Worm (Caenorhabditis elegans) whole organism, L4 larva: ENCODE measurements around the gene R160.13.

Experiments used
- aly-2 ChIP-seq: sonication (generic microtip); optimal IDR thresholded peaks from 2 replicates; lab custom pipeline; 2018; ENCODE audit warnings: missing biosample characterization, missing genetic modification characterization
- ceh-28 ChIP-seq: fragments of 150-350 bp; optimal IDR thresholded peaks from 2 replicates; lab custom pipeline; 2014; ENCODE audit warnings: missing biosample characterization, missing genetic modification reagents, missing genetic modification characterization
- fkh-10 ChIP-seq: fragments of 150-350 bp; optimal IDR thresholded peaks from 2 replicates; lab custom pipeline; 2014; ENCODE audit warnings: missing biosample characterization, missing genetic modification reagents, missing genetic modification characterization
- fos-1 ChIP-seq: fragments of 150-350 bp; optimal IDR thresholded peaks from 2 replicates; lab custom pipeline; 2014; ENCODE audit warnings: missing biosample characterization, missing genetic modification characterization
- hlh-30 ChIP-seq: sonication (generic microtip); optimal IDR thresholded peaks from 2 replicates; lab custom pipeline; 2017; ENCODE audit warnings: antibody characterized with exemption, mild to moderate bottlenecking, missing genetic modification characterization, missing compliant biosample characterization; ENCODE audit not compliant: insufficient read depth
- jun-1 ChIP-seq: fragments of 150-350 bp; optimal IDR thresholded peaks from 2 replicates; lab custom pipeline; 2014; ENCODE audit warnings: missing biosample characterization, missing genetic modification reagents, missing genetic modification characterization
- lin-15B ChIP-seq: fragments of 150-350 bp; sonication (generic microtip); optimal IDR thresholded peaks from 3 replicates; lab custom pipeline; 2014; ENCODE audit warnings: missing biosample characterization, missing genetic modification characterization
- lsy-2 ChIP-seq, 2 experiments: fragments of 150-350 bp in 1 of 2; sonication (generic microtip) in 1 of 2; optimal IDR thresholded peaks; 2 replicates each; lab custom pipeline; 2014 to 2017; ENCODE audit warnings: missing biosample characterization in 2 of 2, missing genetic modification characterization in 2 of 2
- mdt-29 ChIP-seq: fragments of 200-800 bp; sonication (Bioruptor generic); IDR thresholded peaks from 2 replicates; pipeline ENCODE4 v1.3.6; 2022; ENCODE audit warnings: missing genetic modification reagents, missing genetic modification characterization, missing compliant biosample characterization
- nhr-237 ChIP-seq: sonication (generic microtip); optimal IDR thresholded peaks from 2 replicates; lab custom pipeline; 2017; ENCODE audit warnings: missing biosample characterization, missing genetic modification characterization
- nhr-77 ChIP-seq: fragments of 150-350 bp; optimal IDR thresholded peaks from 2 replicates; lab custom pipeline; 2014; ENCODE audit warnings: missing biosample characterization, missing genetic modification characterization
- pqm-1 ChIP-seq: sonication (generic microtip); optimal IDR thresholded peaks from 2 replicates; lab custom pipeline; 2017; ENCODE audit warnings: missing biosample characterization, missing genetic modification characterization
- snpc-4 ChIP-seq: fragments of 150-350 bp; optimal IDR thresholded peaks from 2 replicates; lab custom pipeline; 2014; ENCODE audit warnings: missing biosample characterization, missing genetic modification characterization
- unc-62 ChIP-seq, 3 experiments: fragments of 150-350 bp in 1 of 3; sonication (generic microtip); optimal IDR thresholded peaks in 2 of 3; peaks in 1 of 3; 1 replicate in 1 of 3; 2 replicates in 2 of 3; lab custom pipeline; 2014 to 2017; ENCODE audit warnings: missing biosample characterization in 3 of 3, missing genetic modification characterization in 3 of 3, missing genetic modification reagents in 3 of 3, missing genotype in 1 of 3

DNA sequence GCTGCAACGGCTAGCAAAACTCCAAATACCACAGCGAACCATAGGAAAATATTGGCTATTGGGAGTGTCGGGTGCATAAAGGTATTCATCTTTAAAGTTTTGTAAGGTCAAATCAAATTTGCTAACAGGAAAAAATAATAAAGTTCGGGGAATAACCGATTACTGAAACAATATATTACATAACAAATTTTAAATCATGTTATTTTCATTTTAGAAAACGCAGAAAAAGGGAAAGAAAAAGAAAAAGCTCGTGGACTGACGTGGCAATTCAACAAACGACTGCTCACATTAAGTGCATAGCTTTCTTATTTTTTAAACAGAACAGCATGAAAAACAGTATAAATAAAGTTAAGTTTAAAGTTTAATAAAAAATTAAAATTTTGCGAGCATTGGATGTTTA lies 1.8 kb upstream of the R160.13 start, which contains the start of gene R160.6:
- TF ChIP-seq mdt-29 (GFP tag; lab: Robert Waterston, UW) (no peak), pqm-1 (tag; lab: Kevin White, UChicago) (no peak), aly-2 (tag; lab: Kevin White, UChicago) (no peak), snpc-4 (tag; lab: Kevin White, UChicago) (no peak), jun-1 (tag; lab: Kevin White, UChicago) (no peak), lin-15B (no peak), ceh-28 (no peak), lsy-2 (tag; optimal IDR thresholded peaks at IDR 0.05; lab: Kevin White, UChicago) (no peak), hlh-30 (tag; lab: Kevin White, UChicago) (no peak), fkh-10 (GFP tag; lab: Kevin White, UChicago) (no peak), fos-1 (tag; lab: Kevin White, UChicago) (no peak), nhr-77 (tag; lab: Kevin White, UChicago) (no peak), nhr-237 (tag; lab: Kevin White, UChicago) (no peak), unc-62 (GFP tag; optimal IDR thresholded peaks at IDR 0.05 in 1 of 2; lab: Kevin White, UChicago) (no peak), unc-62 (tag; optimal IDR thresholded peaks at IDR 0.05; lab: Kevin White, UChicago) (no peak)
